Fruit fly (Drosophila melanogaster) whole organism: Measurements from ENCODE around the gene CG32110.

Source experiments
- CG8478 ChIP-seq: fragments of >200 bp; optimal IDR thresholded peaks from 2 replicates; lab custom pipeline; 2018; ENCODE audit warnings: inconsistent platforms
- Dll ChIP-seq: fragments of >200 bp; optimal IDR thresholded peaks from 2 replicates; lab custom pipeline; 2017
- pan ChIP-seq: fragments of >200 bp; optimal IDR thresholded peaks from 2 replicates; lab custom pipeline; 2017
- usp ChIP-seq: fragments of >200 bp; optimal IDR thresholded peaks from 2 replicates; lab custom pipeline; 2017; ENCODE audit warnings: missing biosample characterization, missing genetic modification characterization, mixed read lengths

dm6 chr3L:12804730-12805170 is 3.8 kb upstream of the CG32110 start, which contains the start of gene Atg1:
- no peak for TF ChIP-seq Dll (lab: Kevin White, UChicago)
- TF ChIP-seq CG8478 = no peak
- no peak for TF ChIP-seq usp
- TF ChIP-seq pan (lab: Kevin White, UChicago) = no peak
